Fruit fly (Drosophila melanogaster) whole organism, embryonic: ENCODE results near the gene CG14696.

ENCODE experiments used
- NFAT ChIP-seq: fragments of 200-800 bp; sonication (Bioruptor generic); IDR thresholded peaks from 2 replicates; pipeline ENCODE4 v1.3.6; 2022; ENCODE audit warnings: missing biosample characterization, missing genetic modification characterization
- ro ChIP-seq: fragments of 200-800 bp; sonication (Bioruptor generic); IDR thresholded peaks from 2 replicates; pipeline ENCODE4 v1.3.6; 2022; ENCODE audit warnings: missing biosample characterization, missing genetic modification characterization
- shn ChIP-seq: fragments of 200-800 bp; sonication (Bioruptor generic); optimal IDR thresholded peaks from 3 replicates; lab custom pipeline; 2016; ENCODE audit warnings: missing biosample characterization, missing genetic modification characterization

DNA sequence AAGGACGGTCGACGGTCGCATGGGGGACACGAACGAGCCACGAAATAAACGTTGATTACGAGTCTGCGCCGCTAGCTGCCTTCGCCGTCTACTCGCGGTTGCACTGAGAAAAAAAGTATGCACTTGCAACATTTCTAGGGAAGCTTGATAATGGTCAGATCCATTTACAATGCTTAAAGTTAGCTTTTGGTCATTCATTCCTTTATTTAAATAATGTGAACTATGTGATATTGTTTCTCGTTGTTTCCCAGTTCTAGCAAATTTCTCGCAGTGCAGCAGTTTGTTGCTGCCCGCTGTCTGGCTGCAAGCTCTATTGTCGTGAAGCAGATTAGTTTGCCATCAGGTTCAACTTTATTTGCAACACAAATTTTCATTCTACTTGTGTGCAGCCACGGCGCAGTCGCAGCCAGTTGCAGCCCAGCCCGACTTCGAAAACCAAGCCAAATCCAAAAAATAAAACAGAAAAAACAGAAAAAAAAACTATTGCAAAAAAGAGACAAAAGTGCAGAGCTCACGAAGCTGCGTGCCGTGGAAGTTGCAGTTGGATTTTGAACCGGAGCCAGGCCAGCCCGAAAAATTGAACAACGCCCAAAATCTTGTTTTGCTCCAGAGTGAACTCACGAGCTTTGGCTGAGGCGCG is 52.2 kb downstream of the CG14696 start:
- no peak for TF ChIP-seq ro (GFP tag; lab: Robert Waterston, UW)
- TF ChIP-seq NFAT (GFP tag; lab: Robert Waterston, UW): no peak
- no peak for TF ChIP-seq shn (GFP tag; lab: Kevin White, UChicago)
